Worm (Caenorhabditis elegans): ENCODE data around the gene srz-15.

- TF ChIP-seq ama-1 (optimal IDR thresholded peaks at IDR 0.05) (no peak), flt-1 (GFP tag; IDR thresholded peaks at IDR 0.05) (no peak), B0310.2 (tag; optimal IDR thresholded peaks at IDR 0.05) (no peak), hnd-1 (tag; optimal IDR thresholded peaks at IDR 0.05) (no peak), ceh-36 (tag; optimal IDR thresholded peaks at IDR 0.05) (no peak), hmbx-1 (tag; optimal IDR thresholded peaks at IDR 0.05) (no peak), scrt-1 (GFP tag; IDR thresholded peaks at IDR 0.05) (no peak), sea-1 (GFP tag; conservative IDR thresholded peaks at IDR 0.05) (no peak), pes-1 (GFP tag; IDR thresholded peaks at IDR 0.05) (no peak), F13C5.2 (tag; optimal IDR thresholded peaks at IDR 0.05) (no peak), ets-7 (tag; optimal IDR thresholded peaks at IDR 0.05) (no peak)
These were observed 32.4 kb upstream of the srz-15 start, which contains the start of gene ZK896.4 for ce11 chrIV:12883190-12883589.

All from whole organism, early embryonic.